Worm (Caenorhabditis elegans): ENCODE results near the gene K10D2.5.
A peak's percentile ranks its signal among the peaks of the same experiment; 100 is the strongest.

The K10D2.5 gene

DNA sequence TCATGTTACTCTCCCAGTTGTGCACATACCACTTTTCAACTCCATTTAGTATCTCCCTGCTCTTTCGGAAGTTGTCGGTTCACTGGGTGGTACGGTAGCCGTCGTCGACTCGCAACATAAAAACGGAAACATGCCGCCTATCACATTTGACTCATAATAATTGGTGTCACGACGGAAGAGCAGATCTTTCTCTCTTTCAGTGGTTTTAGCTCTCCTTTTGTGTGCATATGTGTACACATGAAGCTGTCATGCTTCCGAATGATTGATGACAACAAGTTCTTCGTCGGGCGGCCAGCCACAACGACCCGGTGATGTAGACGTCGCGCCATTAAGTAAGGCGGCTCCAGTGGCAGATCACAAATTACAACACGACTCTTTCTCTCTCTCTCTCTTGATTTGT lies 46.8 kb upstream of the K10D2.5 start:
- TF ChIP-seq tbx-2 (tag; optimal IDR thresholded peaks at IDR 0.05) (peak; percentile 92), nhr-25 (tag; optimal IDR thresholded peaks at IDR 0.05) (no peak), ceh-9 (tag; optimal IDR thresholded peaks at IDR 0.05) (no peak), nhr-237 (tag; optimal IDR thresholded peaks at IDR 0.05) (no peak), unc-62 (GFP tag; optimal IDR thresholded peaks at IDR 0.05) (no peak), nhr-43 (tag; optimal IDR thresholded peaks at IDR 0.05; ENCODE audit: poor library complexity, severe bottlenecking) (no peak), ztf-11 (tag; optimal IDR thresholded peaks at IDR 0.05) (no peak)

DNA sequence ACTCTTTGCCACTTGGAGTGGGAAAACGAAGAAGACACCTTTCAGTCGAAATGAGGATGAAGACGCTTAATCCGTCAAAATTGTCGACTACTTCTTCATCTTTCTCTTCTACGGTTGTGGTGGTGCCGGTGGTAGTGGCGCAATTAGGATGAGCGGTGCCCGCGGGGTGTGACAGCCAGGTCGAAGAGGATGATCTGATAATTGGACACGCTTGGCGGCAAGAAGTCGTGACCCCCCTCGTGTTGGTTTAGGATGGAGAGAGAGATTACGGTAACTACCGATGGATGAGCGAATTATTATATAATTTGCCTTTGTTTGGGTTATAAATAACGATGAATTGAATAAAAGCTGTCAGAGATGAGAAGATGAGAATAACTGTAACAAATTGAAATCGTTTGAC lies 45.5 kb upstream of the K10D2.5 start:
- TF ChIP-seq tbx-2 (tag; optimal IDR thresholded peaks at IDR 0.05) = peak; percentile 75
- no peak for TF ChIP-seq nhr-11 (tag; optimal IDR thresholded peaks at IDR 0.05)

DNA sequence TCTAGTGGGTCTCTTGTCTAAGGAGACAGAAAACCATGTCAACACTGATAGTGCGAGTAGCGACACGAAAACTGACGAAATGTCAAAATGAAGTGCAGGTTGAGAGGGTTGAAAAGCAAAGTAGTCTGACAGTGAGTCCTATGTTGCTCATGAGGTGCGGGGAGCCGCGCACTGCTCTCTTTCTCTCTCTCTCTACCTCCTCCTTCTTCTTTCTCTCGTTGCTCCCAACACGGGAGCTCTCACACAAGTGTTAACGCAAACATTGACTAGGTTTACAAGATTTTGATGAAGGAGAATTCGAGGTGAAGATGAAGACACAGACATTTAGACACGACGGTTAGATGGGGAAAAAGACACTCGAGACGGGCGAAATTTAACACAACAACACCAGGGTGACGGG lies 43.3 kb upstream of the K10D2.5 start:
- peak; percentile 84 for TF ChIP-seq pha-4 (tag; optimal IDR thresholded peaks at IDR 0.05)
- peak; percentile 80 for TF ChIP-seq tbx-2 (tag; optimal IDR thresholded peaks at IDR 0.05)
- TF ChIP-seq elt-2 (tag; optimal IDR thresholded peaks at IDR 0.05) = no peak
- no peak for TF ChIP-seq jun-1 (tag; optimal IDR thresholded peaks at IDR 0.05)

DNA sequence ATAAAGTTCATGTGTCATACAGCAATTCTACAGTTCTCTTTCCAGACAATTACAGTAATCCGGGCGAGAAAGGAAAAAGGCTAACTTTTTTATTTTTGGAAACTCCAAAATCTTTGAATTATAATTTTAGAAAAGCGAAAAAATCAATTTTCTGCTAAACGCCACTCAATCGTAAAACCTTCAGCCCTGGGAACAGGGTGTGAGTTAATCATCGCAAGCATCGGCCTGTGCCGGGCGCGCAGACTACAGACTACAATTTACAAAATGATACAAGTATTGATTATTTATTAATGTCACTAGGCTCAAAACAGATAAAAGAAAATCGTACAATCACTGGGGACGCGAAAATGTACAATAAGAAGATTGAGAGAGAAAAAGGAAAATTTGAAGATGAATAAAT lies 41.9 kb upstream of the K10D2.5 start:
- TF ChIP-seq nhr-67 (tag; optimal IDR thresholded peaks at IDR 0.05) (no peak), nhr-25 (tag; optimal IDR thresholded peaks at IDR 0.05) (no peak), lin-15B (tag; optimal IDR thresholded peaks at IDR 0.05) (no peak), hmg-11 (tag; optimal IDR thresholded peaks at IDR 0.05) (no peak), ama-1 (optimal IDR thresholded peaks at IDR 0.05) (no peak), nhr-23 (tag; optimal IDR thresholded peaks at IDR 0.05) (no peak), fkh-2 (tag; optimal IDR thresholded peaks at IDR 0.05) (no peak), fkh-10 (GFP tag; optimal IDR thresholded peaks at IDR 0.05) (no peak)

DNA sequence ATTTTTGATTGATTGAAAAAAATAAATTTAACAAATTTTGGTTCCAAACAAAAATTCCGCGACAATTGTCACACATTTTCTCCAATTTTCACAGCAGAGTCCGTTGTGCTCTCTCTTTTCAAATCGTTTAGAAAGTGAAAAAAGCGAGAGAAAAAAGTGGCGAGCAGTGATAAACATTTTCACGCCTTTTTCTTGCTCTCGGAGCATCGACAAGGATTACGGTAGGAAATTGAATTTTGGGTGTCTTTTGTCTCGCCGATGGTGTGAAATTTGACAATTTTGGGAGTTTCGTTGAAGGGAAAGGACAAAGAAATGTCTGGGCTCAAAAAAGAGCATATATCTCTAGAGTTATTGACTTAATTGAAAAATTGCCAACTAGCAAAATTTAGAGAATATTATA lies 38.0 kb upstream of the K10D2.5 start:
- TF ChIP-seq ztf-4 (tag; optimal IDR thresholded peaks at IDR 0.05) (no peak), eor-1 (tag; optimal IDR thresholded peaks at IDR 0.05) (no peak), nhr-12 (tag; optimal IDR thresholded peaks at IDR 0.05) (no peak), tbx-2 (tag; optimal IDR thresholded peaks at IDR 0.05) (peak; percentile 23), nfya-1 (tag; optimal IDR thresholded peaks at IDR 0.05; ENCODE audit: insufficient read depth) (peak; percentile 49)

DNA sequence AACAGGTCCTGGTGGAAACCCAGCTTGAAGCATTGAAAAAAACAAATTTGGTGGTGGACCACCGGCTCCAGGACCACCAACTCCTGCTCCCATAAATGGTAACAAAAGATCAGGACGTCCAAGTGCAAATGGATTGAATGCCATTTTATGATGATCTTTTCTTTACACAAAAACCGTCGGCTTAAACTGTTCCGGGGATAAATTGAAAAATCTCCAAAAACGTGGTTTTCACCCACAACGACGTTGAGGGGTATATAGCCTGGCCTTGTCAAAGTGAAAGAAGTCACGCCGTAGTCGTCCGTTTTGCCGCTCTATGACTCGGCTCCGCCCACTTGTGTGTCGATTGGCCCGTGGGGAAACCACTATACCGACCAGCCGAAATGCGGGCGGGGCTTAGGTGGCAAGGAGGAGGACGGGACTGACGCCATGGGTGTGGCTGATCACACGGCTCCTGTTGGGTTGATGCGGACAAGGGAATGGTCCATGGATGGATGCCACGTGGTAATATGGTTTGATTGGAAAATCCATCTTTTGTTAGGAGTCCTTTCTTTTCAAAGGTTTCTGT lies 36.4 kb upstream of the K10D2.5 start, which contains the start of gene tbx-2:
tbx-2 (minus strand) TSS at position 264 of the 565 bp plus-strand sequence.
- TF ChIP-seq nfya-1 (tag; optimal IDR thresholded peaks at IDR 0.05; ENCODE audit: insufficient read depth) (peak; percentile 97), tbx-2 (tag; optimal IDR thresholded peaks at IDR 0.05) (peak; percentile 90), elt-2 (tag; optimal IDR thresholded peaks at IDR 0.05) (peak; percentile 8), ztf-4 (tag; optimal IDR thresholded peaks at IDR 0.05) (no peak), nhr-67 (tag; optimal IDR thresholded peaks at IDR 0.05) (no peak), ama-1 (optimal IDR thresholded peaks at IDR 0.05) (no peak), snpc-4 (tag; optimal IDR thresholded peaks at IDR 0.05) (no peak)

DNA sequence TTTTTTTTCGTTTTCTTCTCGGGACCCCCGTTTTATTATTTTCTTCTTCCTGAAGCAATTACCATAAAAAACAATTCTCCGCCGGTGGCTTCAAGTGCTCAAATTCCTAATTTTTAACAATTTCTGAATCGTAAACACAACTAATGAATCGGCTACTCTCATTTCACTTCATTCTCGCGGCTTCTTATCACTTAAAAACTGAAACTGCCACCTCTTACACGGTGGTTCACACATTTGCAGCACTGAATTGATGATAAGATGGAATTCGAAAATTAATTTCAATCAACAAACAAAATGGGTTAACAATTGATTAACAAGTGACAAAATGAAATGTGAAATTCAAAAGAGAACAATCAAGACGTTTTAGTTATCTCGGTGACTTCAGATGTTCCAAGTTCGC lies 35.4 kb upstream of the K10D2.5 start:
- TF ChIP-seq elt-2 (tag; optimal IDR thresholded peaks at IDR 0.05) (peak; percentile 79), fkh-2 (tag; optimal IDR thresholded peaks at IDR 0.05) (no peak), pha-4 (tag; optimal IDR thresholded peaks at IDR 0.05) (peak; percentile 19), pqm-1 (tag; optimal IDR thresholded peaks at IDR 0.05) (peak; percentile 70), ztf-11 (tag; optimal IDR thresholded peaks at IDR 0.05) (no peak), hmg-11 (tag; optimal IDR thresholded peaks at IDR 0.05) (no peak)

DNA sequence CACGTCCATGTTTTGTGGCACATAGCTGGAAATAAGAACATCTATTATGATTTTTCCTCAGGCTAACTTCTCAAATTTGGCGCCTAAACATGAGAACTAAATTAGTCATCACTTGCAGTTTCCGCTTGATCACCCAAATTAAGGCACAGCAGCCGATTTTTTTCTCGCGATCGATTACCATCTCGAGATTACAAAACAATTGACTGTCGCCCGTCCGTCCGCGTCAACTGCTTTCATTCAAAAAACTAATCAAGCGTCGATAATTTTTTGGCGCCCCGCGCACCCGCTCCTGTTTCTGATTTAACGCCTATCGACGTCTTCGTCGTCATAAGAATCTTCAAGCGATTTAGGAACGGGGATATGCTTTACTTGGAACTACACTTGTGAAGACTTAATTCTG lies 34.8 kb upstream of the K10D2.5 start:
- no peak for TF ChIP-seq ceh-82 (tag; optimal IDR thresholded peaks at IDR 0.05)
- peak; percentile 53 for TF ChIP-seq tbx-2 (tag; optimal IDR thresholded peaks at IDR 0.05)
